Fruit fly (Drosophila melanogaster) whole organism, wandering third instar larva: ENCODE data around the gene CG14692.
A peak's percentile ranks its signal among the peaks of the same experiment; 100 is the strongest.

Experiments
- CG32264 ChIP-seq: fragments of 200-800 bp; sonication (Bioruptor generic); optimal IDR thresholded peaks from 2 replicates; lab custom pipeline; 2016; ENCODE audit warnings: missing biosample characterization, missing genetic modification characterization
- CG9705 ChIP-seq: fragments of 200-800 bp; sonication (Bioruptor generic); optimal IDR thresholded peaks from 2 replicates; lab custom pipeline; 2018; ENCODE audit warnings: missing biosample characterization, mild to moderate bottlenecking, missing genetic modification characterization
- CrebA ChIP-seq: fragments of 200-800 bp; sonication (Bioruptor generic); optimal IDR thresholded peaks from 2 replicates; lab custom pipeline; 2016; ENCODE audit warnings: missing biosample characterization, mild to moderate bottlenecking, missing genetic modification characterization, borderline replicate concordance
- Dfd ChIP-seq: fragments of >200 bp; optimal IDR thresholded peaks from 2 replicates; lab custom pipeline; 2017; ENCODE audit warnings: missing biosample characterization, missing genetic modification characterization
- Dif ChIP-seq: fragments of 200-275, 200-300 bp; sonication (Bioruptor generic); optimal IDR thresholded peaks from 2 replicates; lab custom pipeline; 2018; ENCODE audit warnings: missing biosample characterization, missing genetic modification characterization; ENCODE audit not compliant: partially characterized antibody
- GATAd ChIP-seq: sonication (Bioruptor generic); optimal IDR thresholded peaks from 2 replicates; lab custom pipeline; 2016; ENCODE audit warnings: missing biosample characterization, missing genetic modification characterization
- HLH106 ChIP-seq: fragments of 200-800 bp; optimal IDR thresholded peaks from 3 replicates; lab custom pipeline; 2019; ENCODE audit warnings: missing biosample characterization, mild to moderate bottlenecking, missing genetic modification characterization, moderate library complexity
- Hnf4 ChIP-seq: fragments of 200-800 bp; sonication (Bioruptor generic); optimal IDR thresholded peaks from 2 replicates; lab custom pipeline; 2016; ENCODE audit warnings: missing biosample characterization, mild to moderate bottlenecking, missing genetic modification characterization
- Hr78 ChIP-seq: fragments of >200 bp; optimal IDR thresholded peaks from 2 replicates; lab custom pipeline; 2017; ENCODE audit warnings: missing biosample characterization, missing genetic modification characterization
- Hr83 ChIP-seq: fragments of 200-300 bp; sonication (Bioruptor generic); optimal IDR thresholded peaks from 2 replicates; lab custom pipeline; 2016; ENCODE audit warnings: missing biosample characterization, mild to moderate bottlenecking, missing genetic modification characterization, moderate library complexity; ENCODE audit not compliant: poor library complexity, severe bottlenecking
- Jra ChIP-seq: sonication (Bioruptor generic); optimal IDR thresholded peaks from 2 replicates; lab custom pipeline; 2016; ENCODE audit warnings: missing biosample characterization, missing genetic modification characterization
- Mio ChIP-seq: sonication (Bioruptor generic); optimal IDR thresholded peaks from 2 replicates; lab custom pipeline; 2016; ENCODE audit warnings: missing biosample characterization, missing genetic modification characterization
- Myc ChIP-seq: fragments of >200 bp; optimal IDR thresholded peaks from 2 replicates; lab custom pipeline; 2017
- N ChIP-seq: fragments of >200 bp; optimal IDR thresholded peaks from 2 replicates; lab custom pipeline; 2018; ENCODE audit warnings: missing biosample characterization, missing external identifiers, missing genetic modification characterization
- OdsH ChIP-seq: fragments of 200-800 bp; sonication (Bioruptor generic); optimal IDR thresholded peaks from 2 replicates; lab custom pipeline; 2016; ENCODE audit warnings: missing biosample characterization, mild to moderate bottlenecking, missing genetic modification characterization
- Rel ChIP-seq, 2 experiments: fragments of 200-800 bp; sonication (Bioruptor generic) in 1 of 2; optimal IDR thresholded peaks; 2 replicates in 1 of 2; 3 replicates in 1 of 2; lab custom pipeline; 2016 to 2019; ENCODE audit warnings: mild to moderate bottlenecking in 2 of 2, missing biosample characterization in 2 of 2, missing genetic modification characterization in 2 of 2, moderate library complexity in 1 of 2
- Sp1 ChIP-seq: fragments of 200-800 bp; sonication (Bioruptor generic); optimal IDR thresholded peaks from 3 replicates; lab custom pipeline; 2019; ENCODE audit warnings: missing biosample characterization, mild to moderate bottlenecking, missing genetic modification characterization, moderate library complexity
- Vsx2 ChIP-seq: fragments of 200-300, 225-300 bp; sonication (Bioruptor generic); optimal IDR thresholded peaks from 2 replicates; lab custom pipeline; 2018; ENCODE audit warnings: missing biosample characterization, missing genetic modification characterization; ENCODE audit not compliant: partially characterized antibody
- br ChIP-seq: fragments of 200-800 bp; sonication (Bioruptor generic); optimal IDR thresholded peaks from 2 replicates; lab custom pipeline; 2016; ENCODE audit warnings: missing biosample characterization, missing genetic modification characterization
- brk ChIP-seq: fragments of 200-800 bp; sonication (Bioruptor generic); optimal IDR thresholded peaks from 2 replicates; lab custom pipeline; 2016; ENCODE audit warnings: missing biosample characterization, mild to moderate bottlenecking, missing genetic modification characterization
- dl ChIP-seq, 2 experiments: fragments of 175-275, 200-275 bp in 1 of 2; fragments of 200-275 bp in 1 of 2; sonication (Bioruptor generic); optimal IDR thresholded peaks; lab custom pipeline; 2018; ENCODE audit warnings: mild to moderate bottlenecking in 2 of 2, missing biosample characterization in 2 of 2, missing genetic modification characterization in 2 of 2, moderate library complexity in 2 of 2; ENCODE audit not compliant: partially characterized antibody in 2 of 2, insufficient read depth in 1 of 2
- dmrt93B ChIP-seq: fragments of 200-800 bp; sonication (Bioruptor generic); optimal IDR thresholded peaks from 2 replicates; lab custom pipeline; 2018; ENCODE audit warnings: missing biosample characterization, mild to moderate bottlenecking, missing genetic modification characterization
- dsf ChIP-seq: sonication (Bioruptor generic); optimal IDR thresholded peaks from 2 replicates; lab custom pipeline; 2016; ENCODE audit warnings: missing biosample characterization, missing genetic modification characterization, borderline replicate concordance
- ey ChIP-seq: fragments of 200-800 bp; sonication (Bioruptor generic); optimal IDR thresholded peaks from 2 replicates; lab custom pipeline; 2016; ENCODE audit warnings: missing biosample characterization, missing genetic modification characterization
- foxo ChIP-seq, 2 experiments: fragments of 200-800 bp; sonication (Bioruptor generic); optimal IDR thresholded peaks; 2 replicates in 1 of 2; 3 replicates in 1 of 2; lab custom pipeline; 2016 to 2017; ENCODE audit warnings: missing biosample characterization in 2 of 2, missing genetic modification characterization in 2 of 2
- fru ChIP-seq: fragments of 200-800 bp; sonication (Bioruptor generic); optimal IDR thresholded peaks from 3 replicates; lab custom pipeline; 2016; ENCODE audit warnings: missing biosample characterization, mild to moderate bottlenecking, missing genetic modification characterization
- h ChIP-seq: fragments of 200-800 bp; sonication (Bioruptor generic); optimal IDR thresholded peaks from 3 replicates; lab custom pipeline; 2016; ENCODE audit warnings: missing biosample characterization, mild to moderate bottlenecking, missing genetic modification characterization
- jim ChIP-seq: fragments of 175-275, 200-325 bp; sonication (Bioruptor generic); optimal IDR thresholded peaks from 2 replicates; lab custom pipeline; 2016; ENCODE audit warnings: missing biosample characterization, mild to moderate bottlenecking, missing genetic modification characterization
- lola ChIP-seq: fragments of >200 bp; optimal IDR thresholded peaks from 2 replicates; lab custom pipeline; 2017; ENCODE audit warnings: missing biosample characterization, missing genetic modification characterization
- pan ChIP-seq: fragments of >200 bp; optimal IDR thresholded peaks from 2 replicates; lab custom pipeline; 2017
- psq ChIP-seq: fragments of 200-800 bp; sonication (Bioruptor generic); optimal IDR thresholded peaks from 3 replicates; lab custom pipeline; 2017; ENCODE audit warnings: missing biosample characterization, mild to moderate bottlenecking, missing genetic modification characterization, moderate library complexity
- rgr ChIP-seq: fragments of 200-800 bp; sonication (Bioruptor generic); optimal IDR thresholded peaks from 3 replicates; lab custom pipeline; 2016; ENCODE audit warnings: missing biosample characterization, mild to moderate bottlenecking, missing genetic modification characterization
- sage ChIP-seq: fragments of 200-800 bp; sonication (Bioruptor generic); optimal IDR thresholded peaks from 2 replicates; lab custom pipeline; 2016; ENCODE audit warnings: missing biosample characterization, mild to moderate bottlenecking, missing genetic modification characterization
- sv ChIP-seq: fragments of 200-800 bp; sonication (Bioruptor generic); optimal IDR thresholded peaks from 3 replicates; lab custom pipeline; 2016; ENCODE audit warnings: missing biosample characterization, missing genetic modification characterization
- tai ChIP-seq: sonication (Bioruptor generic); optimal IDR thresholded peaks from 2 replicates; lab custom pipeline; 2016; ENCODE audit warnings: missing biosample characterization, missing genetic modification characterization
- usp ChIP-seq: fragments of >200 bp; optimal IDR thresholded peaks from 2 replicates; lab custom pipeline; 2017; ENCODE audit warnings: missing biosample characterization, missing genetic modification characterization
- woc ChIP-seq: sonication (Bioruptor generic); optimal IDR thresholded peaks from 2 replicates; lab custom pipeline; 2016; ENCODE audit warnings: missing biosample characterization, mild to moderate bottlenecking, missing genetic modification characterization

The CG14692 gene

dm6 chr3R:10784058-10784499 is 19.7 kb downstream of the CG14692 start, which contains the start of the genes mRpL37 and Rbp1:
mRpL37 (minus strand) TSS chr3R:10784092.
Rbp1 (plus strand) TSS chr3R:10784383.
- TF ChIP-seq Vsx2 (GFP tag; lab: Kevin White, UChicago): no peak
- TF ChIP-seq usp: no peak
- peak; percentile 30 for TF ChIP-seq Jra (GFP tag; lab: Kevin White, UChicago)
- TF ChIP-seq Hr78 (GFP tag; lab: Kevin White, UChicago): no peak
- peak; percentile 86 for TF ChIP-seq h (GFP tag; lab: Kevin White, UChicago)
- no peak for TF ChIP-seq lola (GFP tag; lab: Kevin White, UChicago)
- TF ChIP-seq sv (GFP tag; lab: Kevin White, UChicago): peak; percentile 55
- no peak for TF ChIP-seq Dfd
- no peak for TF ChIP-seq tai (GFP tag; lab: Kevin White, UChicago)
- no peak for TF ChIP-seq sage
- TF ChIP-seq Rel (GFP tag; optimal IDR thresholded peaks at IDR 0.05; lab: Kevin White, UChicago): no peak
- TF ChIP-seq Rel (tag; optimal IDR thresholded peaks at IDR 0.05; lab: Kevin White, UChicago): no peak
- TF ChIP-seq Myc (lab: Kevin White, UChicago): no peak
- no peak for TF ChIP-seq CG32264 (GFP tag; lab: Kevin White, UChicago)
- peak in 1 of 2 experiments; percentile 90 for TF ChIP-seq foxo (GFP tag; optimal IDR thresholded peaks at IDR 0.05; lab: Kevin White, UChicago)
- peak; percentile 32 for TF ChIP-seq br
- TF ChIP-seq ey (GFP tag; lab: Kevin White, UChicago): peak; percentile 61
- TF ChIP-seq CrebA (GFP tag; lab: Kevin White, UChicago): no peak
- TF ChIP-seq rgr: peak; percentile 77
- peak; percentile 67 for TF ChIP-seq OdsH (GFP tag; lab: Kevin White, UChicago)
- peak; percentile 70 for TF ChIP-seq psq (GFP tag; lab: Kevin White, UChicago)
- TF ChIP-seq N: no peak
- peak; percentile 24 for TF ChIP-seq dsf
- TF ChIP-seq Mio: no peak
- TF ChIP-seq Hnf4 (GFP tag; lab: Kevin White, UChicago): peak; percentile 77
- TF ChIP-seq Dif (GFP tag; lab: Kevin White, UChicago): no peak
- TF ChIP-seq GATAd (GFP tag; lab: Kevin White, UChicago): peak; percentile 50
- TF ChIP-seq fru (GFP tag; lab: Kevin White, UChicago): no peak
- no peak for TF ChIP-seq Sp1
- peak; percentile 22 for TF ChIP-seq jim (GFP tag; lab: Kevin White, UChicago)
- TF ChIP-seq Hr83: no peak
- TF ChIP-seq pan (lab: Kevin White, UChicago): no peak
- TF ChIP-seq dl (GFP tag; optimal IDR thresholded peaks at IDR 0.05; lab: Kevin White, UChicago; ENCODE audit: insufficient read depth in 1 of 2, partially characterized antibody in 2 of 2): no peak
- no peak for TF ChIP-seq brk (GFP tag; lab: Kevin White, UChicago)
- TF ChIP-seq HLH106: peak; percentile 95
- peak; percentile 82 for TF ChIP-seq woc
- peak; percentile 82 for TF ChIP-seq dmrt93B (GFP tag; lab: Kevin White, UChicago)
- TF ChIP-seq CG9705 (GFP tag; lab: Kevin White, UChicago): peak; percentile 73

- TF ChIP-seq CrebA (GFP tag; lab: Kevin White, UChicago) (no peak), h (GFP tag; lab: Kevin White, UChicago) (no peak), sage (no peak), CG9705 (GFP tag; lab: Kevin White, UChicago) (no peak), br (no peak), Dfd (no peak), dl (GFP tag; optimal IDR thresholded peaks at IDR 0.05; lab: Kevin White, UChicago; ENCODE audit: insufficient read depth in 1 of 2, partially characterized antibody in 2 of 2) (no peak), HLH106 (no peak), usp (no peak), dsf (no peak), Dif (GFP tag; lab: Kevin White, UChicago) (no peak), GATAd (GFP tag; lab: Kevin White, UChicago) (no peak), rgr (no peak), Myc (lab: Kevin White, UChicago) (no peak), Sp1 (no peak), Hr83 (no peak)
- TF ChIP-seq, all 38 proteins: peak for 0
Observed at dm6 chr3R:10782167-10782566, 21.6 kb downstream of the CG14692 start, which contains the start of gene CG42633. CG42633 (minus strand) TSS chr3R:10782267.
